Fruit fly (Drosophila melanogaster): ENCODE data around the gene IP3K2.

Gene IP3K2

DNA sequence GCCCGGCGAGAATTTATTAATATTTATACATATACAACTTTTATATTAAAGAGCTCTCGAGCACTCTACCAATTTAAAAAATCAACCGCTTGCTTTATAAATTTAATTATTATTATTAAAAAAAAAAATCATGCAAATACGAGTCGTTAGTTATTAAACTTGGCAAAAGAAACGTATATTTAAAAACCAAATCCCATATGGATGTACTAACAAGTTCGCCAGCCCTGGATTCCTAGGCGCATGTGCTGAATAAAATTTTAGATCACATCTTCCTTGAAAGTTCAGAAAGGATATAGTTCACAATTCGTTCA is 44.7 kb upstream of the IP3K2 start, which contains the start of gene comt (continued):
- TF ChIP-seq Hr51 (GFP tag; optimal IDR thresholded peaks at IDR 0.05) = no peak
- TF ChIP-seq MTF-1 (GFP tag; optimal IDR thresholded peaks at IDR 0.05; ENCODE audit: borderline replicate concordance) = peak; percentile 22
- TF ChIP-seq Sry-β (GFP tag; optimal IDR thresholded peaks at IDR 0.05) = no peak
- TF ChIP-seq CG4328 (GFP tag; optimal IDR thresholded peaks at IDR 0.05) = peak; percentile 20
- TF ChIP-seq HLH54F (GFP tag; optimal IDR thresholded peaks at IDR 0.05) = no peak
- no peak for TF ChIP-seq CG13894 (tag; optimal IDR thresholded peaks at IDR 0.05)
- TF ChIP-seq bowl (GFP tag; IDR thresholded peaks at IDR 0.05) = 0 out of 2 replicates have a peak, but pooled peaks have one; percentile 18
- TF ChIP-seq Dek (tag; optimal IDR thresholded peaks at IDR 0.05) = peak; percentile 63
- TF ChIP-seq Ssrp (tag; optimal IDR thresholded peaks at IDR 0.05) = peak; percentile 68
- TF ChIP-seq chif (GFP tag; optimal IDR thresholded peaks at IDR 0.05) = no peak
- no peak for TF ChIP-seq Ets65A (GFP tag)
- no peak for TF ChIP-seq onecut (GFP tag; IDR thresholded peaks at IDR 0.05)
- TF ChIP-seq bcd (GFP tag; optimal IDR thresholded peaks at IDR 0.05) = no peak
- TF ChIP-seq CG16815 (GFP tag; optimal IDR thresholded peaks at IDR 0.05) = no peak
- TF ChIP-seq Sox102F (GFP tag; optimal IDR thresholded peaks at IDR 0.05) = no peak
- peak; percentile 47 for TF ChIP-seq caup (GFP tag; optimal IDR thresholded peaks at IDR 0.05; ENCODE audit: severe bottlenecking)
- TF ChIP-seq gce (GFP tag; IDR thresholded peaks at IDR 0.05) = no peak
- TF ChIP-seq NfI (GFP tag; optimal IDR thresholded peaks at IDR 0.05) = no peak
- TF ChIP-seq pita (GFP tag; optimal IDR thresholded peaks at IDR 0.05) = no peak
- peak; percentile 41; the same call in 1 of the 2 replicates for TF ChIP-seq CG9932 (GFP tag; IDR thresholded peaks at IDR 0.05)
- 0 out of 2 replicates have a peak, but pooled peaks have one; percentile 14 for TF ChIP-seq wdn (GFP tag; IDR thresholded peaks at IDR 0.05)
- peak; percentile 72 for TF ChIP-seq CG32532 (GFP tag; IDR thresholded peaks at IDR 0.05)
- peak; percentile 42; the same call in 1 of the 2 replicates for TF ChIP-seq Nf-YA (GFP tag; IDR thresholded peaks at IDR 0.05)
- TF ChIP-seq Jarid2 (GFP tag; optimal IDR thresholded peaks at IDR 0.05) = no peak
- TF ChIP-seq vvl (GFP tag; IDR thresholded peaks at IDR 0.05) = peak; percentile 70
- TF ChIP-seq chn (GFP tag; optimal IDR thresholded peaks at IDR 0.05) = no peak
- TF ChIP-seq D19A (tag; optimal IDR thresholded peaks at IDR 0.05) = peak; percentile 57
- no peak for TF ChIP-seq CG10959 (GFP tag; IDR thresholded peaks at IDR 0.05)
- peak; percentile 56 for TF ChIP-seq CG12659 (GFP tag; optimal IDR thresholded peaks at IDR 0.05)
- no peak for TF ChIP-seq en (GFP tag; optimal IDR thresholded peaks at IDR 0.05)
- TF ChIP-seq nom (GFP tag; optimal IDR thresholded peaks at IDR 0.05) = peak; percentile 22
- no peak for TF ChIP-seq nerfin-2 (GFP tag; IDR thresholded peaks at IDR 0.05; ENCODE audit: partially characterized antibody)
- TF ChIP-seq fd96Cb (tag; optimal IDR thresholded peaks at IDR 0.05) = peak; percentile 52
- no peak for TF ChIP-seq bigmax (GFP tag; optimal IDR thresholded peaks at IDR 0.05)
- no peak for TF ChIP-seq CG10431 (GFP tag; optimal IDR thresholded peaks at IDR 0.05)
- TF ChIP-seq CG7786 (GFP tag; optimal IDR thresholded peaks at IDR 0.05) = no peak
- TF ChIP-seq CG3065 (GFP tag; optimal IDR thresholded peaks at IDR 0.05) = no peak
- TF ChIP-seq CG5953 (GFP tag; IDR thresholded peaks at IDR 0.05) = peak; percentile 53; the same call in 1 of the 2 replicates
- TF ChIP-seq CG10147 (GFP tag; optimal IDR thresholded peaks at IDR 0.05) = peak; percentile 75
- peak; percentile 63; the same call in 1 of the 2 replicates for TF ChIP-seq Xrp1 (GFP tag; IDR thresholded peaks at IDR 0.05)
- no peak for TF ChIP-seq CG8388 (GFP tag; optimal IDR thresholded peaks at IDR 0.05)
- no peak for TF ChIP-seq Deaf1 (tag; optimal IDR thresholded peaks at IDR 0.05)
- no peak for TF ChIP-seq mld (GFP tag; IDR thresholded peaks at IDR 0.05; ENCODE audit: partially characterized antibody)
- TF ChIP-seq NC2β (GFP tag; optimal IDR thresholded peaks at IDR 0.05) = no peak
- TF ChIP-seq repo (GFP tag; optimal IDR thresholded peaks at IDR 0.05) = no peak
- TF ChIP-seq CG8281 (tag; optimal IDR thresholded peaks at IDR 0.05) = peak; percentile 1
- no peak for TF ChIP-seq wek (GFP tag; optimal IDR thresholded peaks at IDR 0.05)
- peak; percentile 63 for TF ChIP-seq CG6254 (GFP tag; optimal IDR thresholded peaks at IDR 0.05)
- TF ChIP-seq CG6689 (GFP tag; IDR thresholded peaks at IDR 0.05) = peak; percentile 56
- no peak for TF ChIP-seq CG8765 (GFP tag; IDR thresholded peaks at IDR 0.05)

All from whole organism, embryonic.